Worm (Caenorhabditis elegans) whole organism, L4/young adult: ENCODE measurements around the gene str-73.

ENCODE experiments used
- W03F9.2 ChIP-seq: fragments of 150-350 bp; optimal IDR thresholded peaks from 2 replicates; lab custom pipeline; 2014; ENCODE audit warnings: missing biosample characterization, missing genetic modification characterization
- dao-5 ChIP-seq: sonication (generic microtip); optimal IDR thresholded peaks from 2 replicates; lab custom pipeline; 2016; ENCODE audit warnings: missing genotype, missing genetic modification characterization, moderate library complexity, missing compliant biosample characterization
- him-1 ChIP-seq: sonication (generic microtip); optimal IDR thresholded peaks from 2 replicates; lab custom pipeline; 2016; ENCODE audit warnings: missing genotype, missing genetic modification reagents, missing genetic modification characterization, missing compliant biosample characterization

DNA sequence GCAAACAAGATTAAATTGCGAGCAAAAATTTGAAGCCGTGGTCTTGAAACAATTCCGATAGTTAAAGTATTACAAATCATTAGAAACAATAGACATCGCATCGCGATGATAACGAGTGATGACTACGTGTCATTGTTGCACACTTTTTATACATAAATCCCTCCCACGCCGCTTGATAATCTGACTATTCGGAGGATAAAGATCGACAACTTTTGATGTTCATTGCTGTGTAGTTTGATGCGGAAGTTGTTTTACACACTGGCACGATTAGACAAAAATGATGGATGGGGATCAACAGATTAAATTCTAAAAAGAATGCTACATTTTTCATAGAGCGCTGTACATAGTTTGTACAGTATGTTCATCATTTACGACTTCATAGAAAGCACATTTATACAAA is 49.2 kb downstream of the str-73 start, which contains the start of gene T08G3.11:
- TF ChIP-seq dao-5 (no peak), him-1 (tag; lab: Kevin White, UChicago) (no peak), W03F9.2 (no peak)
